Worm (Caenorhabditis elegans) whole organism, midembryonic: ENCODE measurements around the gene spsb-1.

ENCODE experiments used
- T22C8.4 ChIP-seq: fragments of 200-800 bp; sonication (Bioruptor generic); IDR thresholded peaks from 2 replicates; pipeline ENCODE4 v1.3.6; 2022; ENCODE audit warnings: missing genetic modification characterization, missing compliant biosample characterization
- med-1 ChIP-seq: sonication (generic microtip); optimal IDR thresholded peaks from 2 replicates; lab custom pipeline; 2017; ENCODE audit warnings: missing genetic modification characterization, mild to moderate bottlenecking, missing compliant biosample characterization, antibody characterized with exemption, missing genetic modification reagents; ENCODE audit not compliant: insufficient read depth
- ref-1 ChIP-seq: fragments of 200-800 bp; sonication (Bioruptor generic); conservative IDR thresholded peaks from 2 replicates; pipeline ENCODE4 v1.3.6; 2022; ENCODE audit warnings: missing genetic modification reagents, missing genetic modification characterization, missing compliant biosample characterization
- tab-1 ChIP-seq: fragments of 200-800 bp; sonication (Bioruptor generic); IDR thresholded peaks from 2 replicates; pipeline ENCODE4 v1.3.6; 2022; ENCODE audit warnings: missing genetic modification characterization, missing compliant biosample characterization

ce11 chrII:15266487-15266886 is 70.0 kb downstream of the spsb-1 start:
- TF ChIP-seq T22C8.4 (GFP tag; lab: Robert Waterston, UW) (no peak), ref-1 (no peak), tab-1 (no peak), med-1 (GFP tag; lab: Kevin White, UChicago) (no peak)
